Worm (Caenorhabditis elegans) whole organism, young adult: ENCODE data around the gene C55A6.10.

Experiments used
- B0261.1 ChIP-seq: sonication (generic microtip); optimal IDR thresholded peaks from 2 replicates; lab custom pipeline; 2016; ENCODE audit warnings: mild to moderate bottlenecking, missing genetic modification characterization, moderate library complexity, missing compliant biosample characterization
- B0336.3 ChIP-seq: fragments of 200-800 bp; sonication (Bioruptor generic); IDR thresholded peaks from 2 replicates; pipeline ENCODE4 v1.3.6; 2022; ENCODE audit warnings: missing genetic modification characterization, missing compliant biosample characterization
- C17E4.6 ChIP-seq: fragments of 200-800 bp; sonication (Bioruptor generic); IDR thresholded peaks from 2 replicates; pipeline ENCODE4 v1.3.6; 2022; ENCODE audit warnings: missing genetic modification reagents, missing genetic modification characterization, missing compliant biosample characterization
- F10E7.11 ChIP-seq: sonication (generic microtip); optimal IDR thresholded peaks from 2 replicates; lab custom pipeline; 2017; ENCODE audit warnings: mild to moderate bottlenecking, missing genetic modification characterization, moderate library complexity, missing compliant biosample characterization
- F33H1.4 ChIP-seq: fragments of 200-800 bp; sonication (Bioruptor generic); IDR thresholded peaks from 2 replicates; pipeline ENCODE4 v1.3.6; 2022; ENCODE audit warnings: missing genetic modification reagents, missing genetic modification characterization, missing compliant biosample characterization
- F39B2.1 ChIP-seq: fragments of 200-800 bp; sonication (Bioruptor generic); IDR thresholded peaks from 2 replicates; pipeline ENCODE4 v1.3.6; 2022; ENCODE audit warnings: missing genetic modification reagents, missing genetic modification characterization, missing compliant biosample characterization
- F52B5.7 ChIP-seq: sonication (generic microtip); optimal IDR thresholded peaks from 2 replicates; lab custom pipeline; 2016; ENCODE audit warnings: mild to moderate bottlenecking, missing genetic modification characterization, missing compliant biosample characterization
- K12H6.12 ChIP-seq: fragments of 200-800 bp; sonication (Bioruptor generic); optimal IDR thresholded peaks from 2 replicates; lab custom pipeline; 2018; ENCODE audit warnings: mild to moderate bottlenecking, missing genetic modification characterization, missing compliant biosample characterization
- T07F8.4 ChIP-seq: sonication (generic microtip); optimal IDR thresholded peaks from 2 replicates; lab custom pipeline; 2016; ENCODE audit warnings: mild to moderate bottlenecking, missing genetic modification characterization, moderate library complexity, missing compliant biosample characterization
- Y53G8AR.9 ChIP-seq: fragments of 200-800 bp; sonication (Bioruptor generic); conservative IDR thresholded peaks from 2 replicates; pipeline ENCODE4 v1.3.6; 2022; ENCODE audit warnings: missing genetic modification reagents, missing genetic modification characterization, missing compliant biosample characterization
- Y95B8A.8 ChIP-seq: fragments of 200-800 bp; sonication (Bioruptor generic); IDR thresholded peaks from 2 replicates; pipeline ENCODE4 v1.3.6; 2022; ENCODE audit warnings: missing genetic modification reagents, missing genetic modification characterization, missing compliant biosample characterization
- ama-1 ChIP-seq, 3 experiments: fragments of 150-350 bp in 1 of 3; sonication (generic microtip) in 2 of 3; optimal IDR thresholded peaks; 2 replicates each; lab custom pipeline; 2014 to 2018; ENCODE audit warnings: missing biosample characterization in 2 of 3, missing genetic modification characterization in 2 of 3, missing genetic modification reagents in 2 of 3
- atf-7 ChIP-seq: sonication (generic microtip); optimal IDR thresholded peaks from 2 replicates; lab custom pipeline; 2017; ENCODE audit warnings: mild to moderate bottlenecking, missing genetic modification characterization, missing compliant biosample characterization
- athp-1 ChIP-seq: sonication (generic microtip); optimal IDR thresholded peaks from 2 replicates; lab custom pipeline; 2017; ENCODE audit warnings: mild to moderate bottlenecking, missing genetic modification characterization, missing compliant biosample characterization
- ccch-3 ChIP-seq: fragments of 200-800 bp; sonication (Bioruptor generic); optimal IDR thresholded peaks from 2 replicates; lab custom pipeline; 2018; ENCODE audit warnings: mild to moderate bottlenecking, missing genetic modification characterization, missing compliant biosample characterization
- cebp-1 ChIP-seq, 2 experiments: fragments of 200-800 bp in 1 of 2; sonication (Bioruptor generic) in 1 of 2; sonication (generic microtip) in 1 of 2; IDR thresholded peaks in 1 of 2; optimal IDR thresholded peaks in 1 of 2; 2 replicates each; pipeline versions ENCODE4 v1.3.6 to Lab custom; 2017 to 2022; ENCODE audit warnings: missing compliant biosample characterization in 2 of 2, missing genetic modification characterization in 2 of 2, mild to moderate bottlenecking in 1 of 2, missing genetic modification reagents in 1 of 2, moderate library complexity in 1 of 2
- ceh-40 ChIP-seq: fragments of 200-800 bp; sonication (Bioruptor generic); IDR thresholded peaks from 2 replicates; pipeline ENCODE4 v1.3.6; 2022; ENCODE audit warnings: missing genetic modification characterization, missing compliant biosample characterization
- ceh-58 ChIP-seq: fragments of 200-800 bp; sonication (Bioruptor generic); IDR thresholded peaks from 2 replicates; pipeline ENCODE4 v1.3.6; 2022; ENCODE audit warnings: missing genetic modification characterization, missing compliant biosample characterization
- ceh-79 ChIP-seq: sonication (generic microtip); optimal IDR thresholded peaks from 2 replicates; lab custom pipeline; 2017; ENCODE audit warnings: mild to moderate bottlenecking, missing genetic modification characterization, missing compliant biosample characterization
- chd-7 ChIP-seq: sonication (generic microtip); optimal IDR thresholded peaks from 2 replicates; lab custom pipeline; 2016; ENCODE audit warnings: mild to moderate bottlenecking, missing genetic modification characterization, moderate library complexity, missing compliant biosample characterization
- dox-1 ChIP-seq: fragments of 200-800 bp; sonication (Bioruptor generic); IDR thresholded peaks from 2 replicates; pipeline ENCODE4 v1.3.6; 2022; ENCODE audit warnings: missing genetic modification reagents, missing genetic modification characterization, missing compliant biosample characterization
- dpl-1 ChIP-seq: fragments of 150-350 bp; optimal IDR thresholded peaks from 2 replicates; lab custom pipeline; 2014; ENCODE audit warnings: missing biosample characterization, missing genetic modification reagents, missing genetic modification characterization
- efl-1 ChIP-seq: fragments of 150-350 bp; optimal IDR thresholded peaks from 2 replicates; lab custom pipeline; 2014; ENCODE audit warnings: missing biosample characterization, missing genetic modification reagents, missing genetic modification characterization
- egl-44 ChIP-seq: fragments of 200-800 bp; sonication (Bioruptor generic); IDR thresholded peaks from 2 replicates; pipeline ENCODE4 v1.3.6; 2022; ENCODE audit warnings: missing genetic modification reagents, missing genetic modification characterization, missing compliant biosample characterization
- egrh-3 ChIP-seq: fragments of 200-800 bp; sonication (Bioruptor generic); IDR thresholded peaks from 2 replicates; pipeline ENCODE4 v1.3.6; 2022; ENCODE audit warnings: missing genetic modification reagents, missing genetic modification characterization, missing compliant biosample characterization
- ets-4 ChIP-seq: fragments of 200-800 bp; sonication (Bioruptor generic); optimal IDR thresholded peaks from 2 replicates; lab custom pipeline; 2018; ENCODE audit warnings: mild to moderate bottlenecking, missing genetic modification characterization, missing compliant biosample characterization
- gei-17 ChIP-seq: fragments of 200-800 bp; sonication (Bioruptor generic); optimal IDR thresholded peaks from 2 replicates; lab custom pipeline; 2018; ENCODE audit warnings: mild to moderate bottlenecking, missing genetic modification characterization, missing compliant biosample characterization
- hmg-1.2 ChIP-seq: fragments of 200-800 bp; sonication (Bioruptor generic); IDR thresholded peaks from 2 replicates; pipeline ENCODE4 v1.3.6; 2022; ENCODE audit warnings: missing genetic modification reagents, missing genetic modification characterization, missing compliant biosample characterization
- lag-1 ChIP-seq: fragments of 200-800 bp; sonication (Bioruptor generic); IDR thresholded peaks from 2 replicates; pipeline ENCODE4 v1.3.6; 2022; ENCODE audit warnings: missing genetic modification reagents, missing genetic modification characterization, missing compliant biosample characterization
- lin-35 ChIP-seq, 3 experiments: fragments of 150-350 bp in 2 of 3; sonication (generic microtip) in 1 of 3; optimal IDR thresholded peaks; 2 replicates each; lab custom pipeline; 2014 to 2018; ENCODE audit warnings: missing biosample characterization in 3 of 3, missing genetic modification characterization in 3 of 3, missing genetic modification reagents in 3 of 3
- lir-1 ChIP-seq: fragments of 200-800 bp; sonication (Bioruptor generic); conservative IDR thresholded peaks from 2 replicates; pipeline ENCODE4 v1.3.6; 2022; ENCODE audit warnings: missing genetic modification reagents, missing genetic modification characterization, missing compliant biosample characterization
- lsy-27 ChIP-seq: sonication (generic microtip); optimal IDR thresholded peaks from 2 replicates; lab custom pipeline; 2017; ENCODE audit warnings: missing genetic modification characterization, mild to moderate bottlenecking, missing compliant biosample characterization, antibody characterized with exemption, missing genotype, borderline replicate concordance; ENCODE audit not compliant: insufficient read depth
- mes-4 ChIP-seq: sonication (generic microtip); optimal IDR thresholded peaks from 2 replicates; lab custom pipeline; 2016; ENCODE audit warnings: missing genotype, missing genetic modification characterization, missing compliant biosample characterization
- nfya-2 ChIP-seq: fragments of 200-800 bp; sonication (Bioruptor generic); IDR thresholded peaks from 2 replicates; pipeline ENCODE4 v1.3.6; 2022; ENCODE audit warnings: missing genetic modification reagents, missing genetic modification characterization, missing compliant biosample characterization
- nhr-120 ChIP-seq: fragments of 200-800 bp; sonication (Bioruptor generic); IDR thresholded peaks from 2 replicates; pipeline ENCODE4 v1.3.6; 2022; ENCODE audit warnings: missing genetic modification characterization, missing compliant biosample characterization
- nhr-179 ChIP-seq: sonication (generic microtip); optimal IDR thresholded peaks from 2 replicates; lab custom pipeline; 2016; ENCODE audit warnings: mild to moderate bottlenecking, missing genetic modification characterization, missing compliant biosample characterization
- nhr-80 ChIP-seq: sonication (generic microtip); optimal IDR thresholded peaks from 2 replicates; lab custom pipeline; 2016; ENCODE audit warnings: missing genetic modification characterization, missing compliant biosample characterization
- rcor-1 ChIP-seq: fragments of 200-800 bp; sonication (Bioruptor generic); IDR thresholded peaks from 2 replicates; pipeline ENCODE4 v1.3.6; 2022; ENCODE audit warnings: missing genetic modification reagents, missing genetic modification characterization, missing compliant biosample characterization
- repo-1 ChIP-seq: sonication (generic microtip); optimal IDR thresholded peaks from 2 replicates; lab custom pipeline; 2017; ENCODE audit warnings: mild to moderate bottlenecking, missing genetic modification characterization, missing compliant biosample characterization
- sea-2 ChIP-seq: fragments of 200-800 bp; sonication (Bioruptor generic); IDR thresholded peaks from 2 replicates; pipeline ENCODE4 v1.3.6; 2022; ENCODE audit warnings: missing genetic modification characterization, missing compliant biosample characterization
- snpc-1.3 ChIP-seq: sonication (generic microtip); optimal IDR thresholded peaks from 2 replicates; lab custom pipeline; 2017; ENCODE audit warnings: missing genetic modification characterization, mild to moderate bottlenecking, missing compliant biosample characterization, antibody characterized with exemption, moderate library complexity, missing genotype, missing genetic modification reagents; ENCODE audit not compliant: insufficient read depth
- zfh-2 ChIP-seq: fragments of 200-800 bp; sonication (Bioruptor generic); conservative IDR thresholded peaks from 2 replicates; pipeline ENCODE4 v1.3.6; 2022; ENCODE audit warnings: missing genetic modification reagents, missing genetic modification characterization, missing compliant biosample characterization
- ztf-22 ChIP-seq: fragments of 200-800 bp; sonication (Bioruptor generic); optimal IDR thresholded peaks from 2 replicates; lab custom pipeline; 2018; ENCODE audit warnings: mild to moderate bottlenecking, missing genetic modification characterization, moderate library complexity, missing compliant biosample characterization
- ztf-6 ChIP-seq: fragments of 200-800 bp; sonication (Bioruptor generic); IDR thresholded peaks from 2 replicates; pipeline ENCODE4 v1.3.6; 2022; ENCODE audit warnings: missing genetic modification reagents, missing genetic modification characterization, missing compliant biosample characterization

C55A6.10 gene

ce11 chrV:11534495-11535189 lies 29.5 kb downstream of the C55A6.10 start:
- TF ChIP-seq nhr-80 (peak; percentile 85), ceh-58 (GFP tag; lab: Robert Waterston, UW) (no peak), B0261.1 (tag; lab: Kevin White, UChicago) (no peak), snpc-1.3 (tag; lab: Kevin White, UChicago) (no peak), lin-35 (GFP tag; optimal IDR thresholded peaks at IDR 0.05; lab: Kevin White, UChicago) (peak in 1 of 3 experiments; percentile 22), mes-4 (tag; lab: Kevin White, UChicago) (no peak), ama-1 (optimal IDR thresholded peaks at IDR 0.05; lab: Kevin White, UChicago) (no peak), ama-1 (GFP tag; optimal IDR thresholded peaks at IDR 0.05; lab: Kevin White, UChicago) (peak in 1 of 2 experiments; percentile 4), ceh-40 (GFP tag; lab: Robert Waterston, UW) (no peak), ets-4 (GFP tag; lab: Kevin White, UChicago) (peak; percentile 30), cebp-1 (GFP tag; IDR thresholded peaks at IDR 0.05; lab: Robert Waterston, UW) (no peak), cebp-1 (tag; optimal IDR thresholded peaks at IDR 0.05; lab: Kevin White, UChicago) (peak; percentile 33), sea-2 (GFP tag; lab: Robert Waterston, UW) (0 out of 2 replicates have a peak, but pooled peaks have one; percentile 7), dpl-1 (no peak), lsy-27 (tag; lab: Kevin White, UChicago) (peak; percentile 2), rcor-1 (GFP tag; lab: Robert Waterston, UW) (peak; percentile 14; the same call in 1 of the 2 replicates), atf-7 (tag; lab: Kevin White, UChicago) (no peak)

ce11 chrV:11535504-11536062 lies 30.4 kb downstream of the C55A6.10 start:
- TF ChIP-seq nhr-120 (GFP tag; lab: Robert Waterston, UW) (no peak), repo-1 (tag; lab: Kevin White, UChicago) (no peak), dox-1 (GFP tag; lab: Robert Waterston, UW) (peak; percentile 33; the same call in 1 of the 2 replicates), nfya-2 (GFP tag; lab: Robert Waterston, UW) (no peak), ceh-79 (tag; lab: Kevin White, UChicago) (no peak), Y53G8AR.9 (GFP tag; lab: Robert Waterston, UW) (peak; percentile 55), T07F8.4 (tag; lab: Kevin White, UChicago) (no peak), nhr-80 (peak; percentile 86), F10E7.11 (tag; lab: Kevin White, UChicago) (no peak), efl-1 (no peak), zfh-2 (GFP tag; lab: Robert Waterston, UW) (0 out of 2 replicates have a peak, but pooled peaks have one; percentile 22), ztf-6 (GFP tag; lab: Robert Waterston, UW) (no peak), egl-44 (GFP tag; lab: Robert Waterston, UW) (no peak), dpl-1 (no peak), F39B2.1 (no peak), ccch-3 (GFP tag; lab: Kevin White, UChicago) (no peak), K12H6.12 (no peak), egrh-3 (GFP tag; lab: Robert Waterston, UW) (no peak), B0336.3 (peak; percentile 9; the same call in 1 of the 2 replicates), lag-1 (no peak), nhr-179 (tag; lab: Kevin White, UChicago) (no peak), ceh-40 (GFP tag; lab: Robert Waterston, UW) (no peak), lir-1 (no peak), chd-7 (tag; lab: Kevin White, UChicago) (no peak), Y95B8A.8 (GFP tag; lab: Robert Waterston, UW) (no peak), F52B5.7 (tag; lab: Kevin White, UChicago) (no peak), athp-1 (no peak), C17E4.6 (GFP tag; lab: Robert Waterston, UW) (no peak), hmg-1.2 (GFP tag; lab: Robert Waterston, UW) (peak; percentile 16; the same call in 1 of the 2 replicates), ztf-22 (GFP tag; lab: Kevin White, UChicago) (no peak), mes-4 (tag; lab: Kevin White, UChicago) (no peak), gei-17 (GFP tag; lab: Kevin White, UChicago) (no peak), ets-4 (GFP tag; lab: Kevin White, UChicago) (no peak), F33H1.4 (GFP tag; lab: Robert Waterston, UW) (no peak)
